Fruit fly (Drosophila melanogaster): ENCODE results near the gene neur.

Gene neur

dm6 chr3R:9031797-9032418 lies 7.4 kb downstream of the neur start (continued):
- TF ChIP-seq CG1621 (tag; optimal IDR thresholded peaks at IDR 0.05) (peak; percentile 98), OdsH (GFP tag; optimal IDR thresholded peaks at IDR 0.05) (peak; percentile 99), Eip93F (GFP tag; optimal IDR thresholded peaks at IDR 0.05) (peak; percentile 94), Blimp-1 (GFP tag; optimal IDR thresholded peaks at IDR 0.05) (peak; percentile 78), eg (GFP tag; IDR thresholded peaks at IDR 0.05) (peak; percentile 99), Lpt (GFP tag; optimal IDR thresholded peaks at IDR 0.05) (peak; percentile 99), CG11902 (GFP tag; optimal IDR thresholded peaks at IDR 0.05) (peak; percentile 96), CG16779 (tag; optimal IDR thresholded peaks at IDR 0.05) (peak; percentile 98), CG6854 (GFP tag; optimal IDR thresholded peaks at IDR 0.05) (peak; percentile 97), fkh (GFP tag; optimal IDR thresholded peaks at IDR 0.05) (no peak), CG7368 (GFP tag; optimal IDR thresholded peaks at IDR 0.05) (peak; percentile 98), CG3032 (tag; optimal IDR thresholded peaks at IDR 0.05) (peak; percentile 98), CG8119 (GFP tag; IDR thresholded peaks at IDR 0.05) (peak; percentile 100), acj6 (GFP tag; optimal IDR thresholded peaks at IDR 0.05) (peak; percentile 98), CG10631 (GFP tag; optimal IDR thresholded peaks at IDR 0.05) (peak; percentile 99), lz (GFP tag; optimal IDR thresholded peaks at IDR 0.05) (peak; percentile 97), esn (GFP tag; optimal IDR thresholded peaks at IDR 0.05) (peak; percentile 98)

DNA sequence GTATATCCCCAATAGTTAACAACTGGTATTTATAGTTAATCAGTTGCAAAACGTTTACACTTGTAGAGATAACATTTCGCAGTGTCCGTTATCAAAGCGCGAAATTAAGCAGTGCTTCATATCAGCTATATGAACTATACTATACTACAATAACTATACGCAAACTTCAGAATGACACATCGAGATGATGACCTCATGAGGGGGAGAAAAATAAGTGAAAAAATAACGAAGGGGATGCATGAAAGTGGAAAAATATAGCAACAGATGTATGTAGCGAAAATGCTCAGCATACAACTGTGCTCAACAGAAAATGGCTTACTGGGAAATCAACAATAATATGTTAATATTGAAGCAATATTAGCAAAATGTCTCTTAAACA lies 8.5 kb downstream of the neur start:
- no peak for TF ChIP-seq svp (GFP tag)
- peak; percentile 17 for TF ChIP-seq Hr4 (GFP tag; optimal IDR thresholded peaks at IDR 0.05)

dm6 chr3R:9030006-9030749 lies 9.1 kb downstream of the neur start:
- TF ChIP-seq Ets21C (GFP tag; optimal IDR thresholded peaks at IDR 0.05) (no peak), Gug (GFP tag; IDR thresholded peaks at IDR 0.05) (no peak), CG16779 (tag; optimal IDR thresholded peaks at IDR 0.05) (no peak), acj6 (GFP tag; optimal IDR thresholded peaks at IDR 0.05) (no peak), CG6792 (GFP tag; optimal IDR thresholded peaks at IDR 0.05) (no peak), achi (GFP tag; optimal IDR thresholded peaks at IDR 0.05) (no peak), CG34406 (GFP tag; optimal IDR thresholded peaks at IDR 0.05) (no peak), CG3919 (GFP tag; optimal IDR thresholded peaks at IDR 0.05) (no peak), eg (GFP tag; IDR thresholded peaks at IDR 0.05) (no peak), Eip93F (GFP tag; optimal IDR thresholded peaks at IDR 0.05) (no peak), dac (GFP tag; optimal IDR thresholded peaks at IDR 0.05) (no peak), dsx (GFP tag; optimal IDR thresholded peaks at IDR 0.05; ENCODE audit: poor library complexity, severe bottlenecking) (no peak), CG7368 (GFP tag; optimal IDR thresholded peaks at IDR 0.05) (no peak), CG31627 (GFP tag; optimal IDR thresholded peaks at IDR 0.05) (no peak), Sox14 (GFP tag; optimal IDR thresholded peaks at IDR 0.05) (no peak), Lpt (GFP tag; optimal IDR thresholded peaks at IDR 0.05) (no peak), CG32006 (GFP tag; optimal IDR thresholded peaks at IDR 0.05) (no peak), OdsH (GFP tag; optimal IDR thresholded peaks at IDR 0.05) (no peak), fd59A (GFP tag; optimal IDR thresholded peaks at IDR 0.05) (no peak)

dm6 chr3R:9029411-9029810 lies 9.9 kb downstream of the neur start:
- TF ChIP-seq dsx (GFP tag; optimal IDR thresholded peaks at IDR 0.05; ENCODE audit: poor library complexity, severe bottlenecking) (peak; percentile 26), Sox14 (GFP tag; optimal IDR thresholded peaks at IDR 0.05) (peak; percentile 11), CG4318 (GFP tag; optimal IDR thresholded peaks at IDR 0.05) (no peak), dac (GFP tag; optimal IDR thresholded peaks at IDR 0.05) (no peak), Eip78C (GFP tag) (peak; percentile 37)
